Worm (Caenorhabditis elegans) whole organism, L4/young adult: ENCODE measurements around the gene nasp-2.

Source experiments
- W03F9.2 ChIP-seq: fragments of 150-350 bp; optimal IDR thresholded peaks from 2 replicates; lab custom pipeline; 2014; ENCODE audit warnings: missing biosample characterization, missing genetic modification characterization
- him-1 ChIP-seq: sonication (generic microtip); optimal IDR thresholded peaks from 2 replicates; lab custom pipeline; 2016; ENCODE audit warnings: missing genotype, missing genetic modification reagents, missing genetic modification characterization, missing compliant biosample characterization

ce11 chrV:13338037-13338436 lies 26.0 kb upstream of the nasp-2 start:
- no peak for TF ChIP-seq him-1
- no peak for TF ChIP-seq W03F9.2
